Worm (Caenorhabditis elegans) whole organism, L4 larva: ENCODE results near the gene Y75B8A.63.

Experiments used
- aha-1 ChIP-seq: fragments of 150-350 bp; peaks from one replicate; lab custom pipeline; 2014; ENCODE audit warnings: missing biosample characterization, missing genetic modification characterization
- ama-1 ChIP-seq: fragments of 150-350 bp; optimal IDR thresholded peaks from 2 replicates; lab custom pipeline; 2014; ENCODE audit warnings: inconsistent platforms, mixed read lengths
- dmd-6 ChIP-seq: fragments of 200-800 bp; sonication (Bioruptor generic); IDR thresholded peaks from 2 replicates; pipeline ENCODE4 v1.3.6; 2022; ENCODE audit warnings: missing genetic modification reagents, missing genetic modification characterization, missing compliant biosample characterization
- dpl-1 ChIP-seq: fragments of 150-350 bp; optimal IDR thresholded peaks from 2 replicates; lab custom pipeline; 2014; ENCODE audit warnings: missing biosample characterization, missing genetic modification reagents, missing genetic modification characterization
- egl-27 ChIP-seq: sonication (generic microtip); optimal IDR thresholded peaks from 3 replicates; lab custom pipeline; 2017; ENCODE audit warnings: missing biosample characterization, missing genetic modification reagents, missing genetic modification characterization
- lin-15B ChIP-seq: fragments of 150-350 bp; sonication (generic microtip); optimal IDR thresholded peaks from 3 replicates; lab custom pipeline; 2014; ENCODE audit warnings: missing biosample characterization, missing genetic modification characterization
- lir-3 ChIP-seq: sonication (generic microtip); optimal IDR thresholded peaks from 2 replicates; lab custom pipeline; 2016; ENCODE audit warnings: mild to moderate bottlenecking, missing genetic modification characterization, missing compliant biosample characterization
- mdl-1 ChIP-seq, 2 experiments: fragments of 150-350 bp in 1 of 2; sonication (generic microtip) in 1 of 2; optimal IDR thresholded peaks; 2 replicates each; lab custom pipeline; 2014 to 2017; ENCODE audit warnings: missing biosample characterization in 2 of 2, missing genetic modification characterization in 2 of 2
- nhr-42 ChIP-seq: fragments of 200-800 bp; sonication (Bioruptor generic); IDR thresholded peaks from 2 replicates; pipeline ENCODE4 v1.3.6; 2022; ENCODE audit warnings: missing genetic modification characterization, missing compliant biosample characterization
- nhr-6 ChIP-seq: fragments of 150-350 bp; optimal IDR thresholded peaks from 2 replicates; lab custom pipeline; 2014; ENCODE audit warnings: missing biosample characterization, missing genetic modification characterization
- nhr-77 ChIP-seq: fragments of 150-350 bp; optimal IDR thresholded peaks from 2 replicates; lab custom pipeline; 2014; ENCODE audit warnings: missing biosample characterization, missing genetic modification characterization
- pha-4 ChIP-seq, 2 experiments: fragments of 150-350 bp in 1 of 2; fragments of 200-800 bp in 1 of 2; sonication (Bioruptor generic) in 1 of 2; IDR thresholded peaks in 1 of 2; optimal IDR thresholded peaks in 1 of 2; 2 replicates each; pipeline versions ENCODE4 v1.3.6 to Lab custom; 2014 to 2022; ENCODE audit warnings: missing genetic modification characterization in 2 of 2, missing genetic modification reagents in 2 of 2, missing biosample characterization in 1 of 2, missing compliant biosample characterization in 1 of 2
- snpc-4 ChIP-seq: fragments of 150-350 bp; optimal IDR thresholded peaks from 2 replicates; lab custom pipeline; 2014; ENCODE audit warnings: missing biosample characterization, missing genetic modification characterization
- zag-1 ChIP-seq: fragments of 150-350 bp; optimal IDR thresholded peaks from 2 replicates; lab custom pipeline; 2014; ENCODE audit warnings: missing biosample characterization, missing genetic modification characterization

DNA sequence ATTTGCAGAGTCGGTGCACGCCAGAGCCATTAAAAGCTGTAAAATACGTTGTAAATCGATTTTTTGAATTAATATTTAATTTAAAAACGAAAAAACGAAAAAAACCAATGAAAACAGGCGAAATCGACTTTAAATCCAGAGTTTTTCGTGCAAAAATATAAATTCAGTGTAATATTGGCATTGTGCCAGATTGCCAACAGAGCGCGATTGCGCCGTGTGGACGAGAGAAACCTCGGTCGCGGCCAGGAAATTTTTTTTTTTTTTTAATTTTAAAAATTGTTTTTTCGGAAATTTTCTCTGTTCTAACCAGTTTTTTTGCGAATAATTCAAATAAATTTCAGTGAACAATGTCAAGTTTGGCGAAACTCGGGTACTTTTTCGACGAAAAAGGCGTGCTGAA is 23.6 kb downstream of the Y75B8A.63 start, which contains the start of the genes pph-4.1 and Y75B8A.31:
- TF ChIP-seq lin-15B (tag; lab: Kevin White, UChicago) (peak; percentile 84), aha-1 (tag; lab: Kevin White, UChicago) (no peak), dpl-1 (GFP tag; lab: Kevin White, UChicago) (peak; percentile 83), zag-1 (tag; lab: Kevin White, UChicago) (no peak), dmd-6 (GFP tag; lab: Robert Waterston, UW) (peak; percentile 75), nhr-42 (GFP tag; lab: Robert Waterston, UW) (no peak), snpc-4 (tag; lab: Kevin White, UChicago) (no peak), nhr-77 (peak; percentile 65), ama-1 (no peak), egl-27 (no peak), pha-4 (GFP tag; IDR thresholded peaks at IDR 0.05; lab: Robert Waterston, UW) (peak; percentile 69), pha-4 (tag; optimal IDR thresholded peaks at IDR 0.05; lab: Kevin White, UChicago) (no peak), nhr-6 (tag; lab: Kevin White, UChicago) (peak; percentile 77), lir-3 (tag; lab: Kevin White, UChicago) (no peak), mdl-1 (tag; optimal IDR thresholded peaks at IDR 0.05; lab: Kevin White, UChicago) (no peak)
